Fruit fly (Drosophila melanogaster): ENCODE data around the gene mthl15.
A peak's percentile ranks its signal among the peaks of the same experiment; 100 is the strongest.

mthl15 gene

dm6 chr2L:10255725-10256158, 17.6 kb upstream of the mthl15 start, which contains the start of gene CG5676 (continued):
- TF ChIP-seq ken (GFP tag; IDR thresholded peaks at IDR 0.05): no peak
- TF ChIP-seq CG7271 (tag; optimal IDR thresholded peaks at IDR 0.05): peak; percentile 23
- TF ChIP-seq Nf-YC (tag; optimal IDR thresholded peaks at IDR 0.05): no peak
- no peak for TF ChIP-seq Ptx1 (GFP tag; IDR thresholded peaks at IDR 0.05)
- no peak for TF ChIP-seq disco-r (GFP tag; optimal IDR thresholded peaks at IDR 0.05)
- TF ChIP-seq CG11398 (GFP tag; optimal IDR thresholded peaks at IDR 0.05): no peak
- TF ChIP-seq CG13775 (GFP tag; optimal IDR thresholded peaks at IDR 0.05): no peak
- TF ChIP-seq CG16863 (GFP tag; optimal IDR thresholded peaks at IDR 0.05): no peak
- no peak for TF ChIP-seq HHEX (GFP tag; optimal IDR thresholded peaks at IDR 0.05)
- no peak for TF ChIP-seq ro (GFP tag; IDR thresholded peaks at IDR 0.05)
- TF ChIP-seq CG11696 (GFP tag; IDR thresholded peaks at IDR 0.05): no peak
- TF ChIP-seq CG10462 (GFP tag; optimal IDR thresholded peaks at IDR 0.05): no peak
- TF ChIP-seq CG14667 (GFP tag; IDR thresholded peaks at IDR 0.05): no peak; the same call in 1 of the 2 replicates
- TF ChIP-seq Dad (GFP tag; optimal IDR thresholded peaks at IDR 0.05): no peak
- no peak for TF ChIP-seq CG8478 (optimal IDR thresholded peaks at IDR 0.05)
- TF ChIP-seq CG6654 (GFP tag; optimal IDR thresholded peaks at IDR 0.05): no peak
- TF ChIP-seq MTF-1 (GFP tag; optimal IDR thresholded peaks at IDR 0.05; ENCODE audit: borderline replicate concordance): no peak
- no peak for TF ChIP-seq CG1647 (GFP tag; optimal IDR thresholded peaks at IDR 0.05)
- no peak for TF ChIP-seq hb (GFP tag; IDR thresholded peaks at IDR 0.05; ENCODE audit: partially characterized antibody)
- TF ChIP-seq CG10431 (GFP tag; optimal IDR thresholded peaks at IDR 0.05): no peak
- no peak for TF ChIP-seq sima (GFP tag; optimal IDR thresholded peaks at IDR 0.05)
- peak in 1 of 2 experiments; percentile 45 for TF ChIP-seq eve (GFP tag; optimal IDR thresholded peaks at IDR 0.05)
- TF ChIP-seq MBD-R2 (GFP tag; IDR thresholded peaks at IDR 0.05): peak; percentile 70
- TF ChIP-seq Mrtf (GFP tag; IDR thresholded peaks at IDR 0.05): no peak
- TF ChIP-seq Dip2 (GFP tag; IDR thresholded peaks at IDR 0.05): no peak
- no peak for TF ChIP-seq usp (GFP tag; optimal IDR thresholded peaks at IDR 0.05)
- TF ChIP-seq Hand (GFP tag; optimal IDR thresholded peaks at IDR 0.05): no peak
- TF ChIP-seq lab (GFP tag; optimal IDR thresholded peaks at IDR 0.05): no peak
- TF ChIP-seq Dll (GFP tag; IDR thresholded peaks at IDR 0.05; ENCODE audit: partially characterized antibody): 0 out of 4 replicates have a peak, but pooled peaks have one; percentile 34
- TF ChIP-seq zen (tag; optimal IDR thresholded peaks at IDR 0.05): peak; percentile 56
- TF ChIP-seq her (GFP tag; optimal IDR thresholded peaks at IDR 0.05): no peak
- no peak for TF ChIP-seq CG6689 (GFP tag; IDR thresholded peaks at IDR 0.05)
- no peak for TF ChIP-seq CG6683 (GFP tag; optimal IDR thresholded peaks at IDR 0.05)
- TF ChIP-seq Jarid2 (GFP tag; optimal IDR thresholded peaks at IDR 0.05): no peak
- TF ChIP-seq dan (GFP tag; IDR thresholded peaks at IDR 0.05): no peak
- TF ChIP-seq CG1603 (tag; optimal IDR thresholded peaks at IDR 0.05): peak; percentile 100
- TF ChIP-seq CG4617 (GFP tag; optimal IDR thresholded peaks at IDR 0.05; ENCODE audit: borderline replicate concordance): peak; percentile 15

- TF ChIP-seq Oaz (GFP tag; IDR thresholded peaks at IDR 0.05): no peak
- peak; percentile 43 for TF ChIP-seq nerfin-1 (tag; optimal IDR thresholded peaks at IDR 0.05)
- TF ChIP-seq Side (GFP tag; optimal IDR thresholded peaks at IDR 0.05): no peak
- TF ChIP-seq Dll (GFP tag; IDR thresholded peaks at IDR 0.05; ENCODE audit: partially characterized antibody): 0 out of 4 replicates have a peak, but pooled peaks have one; percentile 12
- peak; percentile 47; the same call in 1 of the 2 replicates for TF ChIP-seq Scr (GFP tag; IDR thresholded peaks at IDR 0.05; ENCODE audit: partially characterized antibody)
- TF ChIP-seq CG2116 (GFP tag; optimal IDR thresholded peaks at IDR 0.05): peak; percentile 71
- peak; percentile 1 for TF ChIP-seq stwl (tag; optimal IDR thresholded peaks at IDR 0.05)
- no peak for TF ChIP-seq CG7745 (tag; optimal IDR thresholded peaks at IDR 0.05)
- peak; percentile 7 for TF ChIP-seq MESR4 (GFP tag; optimal IDR thresholded peaks at IDR 0.05)
- TF ChIP-seq BEAF-32 (GFP tag; optimal IDR thresholded peaks at IDR 0.05): peak; percentile 50
- peak; percentile 47; the same call in 1 of the 2 replicates for TF ChIP-seq unc-4 (GFP tag; IDR thresholded peaks at IDR 0.05; ENCODE audit: partially characterized antibody)
- TF ChIP-seq CG30020 (tag; optimal IDR thresholded peaks at IDR 0.05): peak; percentile 64
Measured at dm6 chr2L:10251592-10251991, 13.5 kb upstream of the mthl15 start, which contains the start of gene Ror. Gene Ror (plus strand): TSS chr2L:10251843.

Data from whole organism, embryonic.